Fruit fly (Drosophila melanogaster) whole organism, embryonic: ENCODE results near the gene ninaG.

Source experiments
- Abd-B ChIP-seq: fragments of 200-800 bp; sonication (Bioruptor generic); optimal IDR thresholded peaks from 2 replicates; lab custom pipeline; 2018; ENCODE audit warnings: missing biosample characterization, mild to moderate bottlenecking, missing genetic modification characterization, moderate library complexity
- Antp ChIP-seq: fragments of 200-800 bp; sonication (Bioruptor generic); optimal IDR thresholded peaks from 3 replicates; lab custom pipeline; 2016; ENCODE audit warnings: missing biosample characterization, missing genetic modification characterization
- CG1024 ChIP-seq: fragments of 200-800 bp; sonication (Bioruptor generic); IDR thresholded peaks from 2 replicates; pipeline ENCODE4 v1.3.6; 2022; ENCODE audit warnings: missing biosample characterization, missing genetic modification characterization
- CG11085 ChIP-seq: fragments of 200-800 bp; sonication (Bioruptor generic); IDR thresholded peaks from 2 replicates; pipeline ENCODE4 v1.3.6; 2022; ENCODE audit warnings: missing biosample characterization, missing genetic modification characterization
- CG11456 ChIP-seq: fragments of 200-800 bp; sonication (Bioruptor generic); IDR thresholded peaks from 3 replicates; pipeline ENCODE4 v1.3.6; 2022; ENCODE audit warnings: missing biosample characterization, missing genetic modification characterization
- CG13123 ChIP-seq: fragments of 200-800 bp; sonication (Bioruptor generic); optimal IDR thresholded peaks from 2 replicates; lab custom pipeline; 2016; ENCODE audit warnings: missing biosample characterization, missing genetic modification characterization
- CG13296 ChIP-seq: fragments of 200-800 bp; sonication (Bioruptor generic); optimal IDR thresholded peaks from 3 replicates; lab custom pipeline; 2018; ENCODE audit warnings: missing biosample characterization, mild to moderate bottlenecking, missing genetic modification characterization
- CG16779 ChIP-seq: fragments of 200-800 bp; sonication (Bioruptor generic); IDR thresholded peaks from 2 replicates; pipeline ENCODE4 v1.3.6; 2022; ENCODE audit warnings: missing biosample characterization, missing genetic modification characterization
- CG17186 ChIP-seq: fragments of 200-800 bp; sonication (Bioruptor generic); optimal IDR thresholded peaks from 3 replicates; lab custom pipeline; 2017; ENCODE audit warnings: missing biosample characterization, missing genetic modification reagents, missing genetic modification characterization
- CG17361 ChIP-seq: fragments of 200-800 bp; sonication (Bioruptor generic); IDR thresholded peaks from 3 replicates; pipeline ENCODE4 v1.3.6; 2022; ENCODE audit warnings: missing biosample characterization, missing genetic modification characterization
- CG2202 ChIP-seq: fragments of 200-800 bp; sonication (Bioruptor generic); optimal IDR thresholded peaks from 2 replicates; lab custom pipeline; 2018; ENCODE audit warnings: missing biosample characterization, mild to moderate bottlenecking, missing genetic modification characterization
- CG30403 ChIP-seq: fragments of 200-800 bp; sonication (Bioruptor generic); optimal IDR thresholded peaks from 3 replicates; lab custom pipeline; 2016; ENCODE audit warnings: missing biosample characterization, missing genetic modification characterization
- CG31365 ChIP-seq: fragments of 200-800 bp; sonication (Bioruptor generic); optimal IDR thresholded peaks from 2 replicates; lab custom pipeline; 2018; ENCODE audit warnings: missing biosample characterization, mild to moderate bottlenecking, missing genetic modification characterization
- CG32767 ChIP-seq: fragments of 200-800 bp; sonication (Bioruptor generic); IDR thresholded peaks from 2 replicates; pipeline ENCODE4 v1.3.6; 2022; ENCODE audit warnings: missing biosample characterization, missing genetic modification characterization
- CG6175 ChIP-seq: fragments of 200-800 bp; sonication (Bioruptor generic); IDR thresholded peaks from 3 replicates; pipeline ENCODE4 v1.3.6; 2022; ENCODE audit warnings: missing biosample characterization, missing genetic modification characterization
- CG6813 ChIP-seq: fragments of 200-800 bp; sonication (Bioruptor generic); optimal IDR thresholded peaks from 2 replicates; lab custom pipeline; 2017; ENCODE audit warnings: missing biosample characterization, missing genetic modification characterization, mild to moderate bottlenecking, moderate library complexity, missing genetic modification reagents
- CG6854 ChIP-seq: fragments of 200-800 bp; sonication (Bioruptor generic); optimal IDR thresholded peaks from 3 replicates; lab custom pipeline; 2017; ENCODE audit warnings: missing biosample characterization, mild to moderate bottlenecking, missing genetic modification characterization
- CG8478 ChIP-seq: fragments of >200 bp; optimal IDR thresholded peaks from 2 replicates; lab custom pipeline; 2018
- CG9437 ChIP-seq: fragments of 200-800 bp; sonication (Bioruptor generic); optimal IDR thresholded peaks from 2 replicates; lab custom pipeline; 2018; ENCODE audit warnings: missing biosample characterization, mild to moderate bottlenecking, missing genetic modification characterization
- Gug ChIP-seq: fragments of 200-800 bp; sonication (Bioruptor generic); IDR thresholded peaks from 4 replicates; pipeline ENCODE4 v1.3.6; 2022; ENCODE audit warnings: missing biosample characterization, missing genetic modification characterization
- HLH4C ChIP-seq: fragments of 200-800 bp; sonication (Bioruptor generic); IDR thresholded peaks from 3 replicates; pipeline ENCODE4 v1.3.6; 2022; ENCODE audit warnings: missing biosample characterization, missing genetic modification characterization; ENCODE audit not compliant: partially characterized antibody
- Hand ChIP-seq: fragments of 200-800 bp; sonication (Bioruptor generic); optimal IDR thresholded peaks from 2 replicates; lab custom pipeline; 2017; ENCODE audit warnings: mild to moderate bottlenecking, missing biosample characterization, missing genetic modification reagents, missing genetic modification characterization
- Hr51 ChIP-seq, 2 experiments: fragments of 200-800 bp; sonication (Bioruptor generic); optimal IDR thresholded peaks; 2 replicates in 1 of 2; 3 replicates in 1 of 2; lab custom pipeline; 2016 to 2018; ENCODE audit warnings: missing biosample characterization in 2 of 2, missing genetic modification characterization in 2 of 2, mild to moderate bottlenecking in 1 of 2, moderate library complexity in 1 of 2
- Hr78 ChIP-seq, 2 experiments: fragments of 200-800 bp in 1 of 2; fragments of >200 bp in 1 of 2; sonication (Bioruptor generic) in 1 of 2; optimal IDR thresholded peaks; 2 replicates each; lab custom pipeline; 2017 to 2019; ENCODE audit warnings: missing biosample characterization in 2 of 2, missing genetic modification characterization in 2 of 2, mild to moderate bottlenecking in 1 of 2, moderate library complexity in 1 of 2
- MTF-1 ChIP-seq: fragments of 200-800 bp; sonication (Bioruptor generic); optimal IDR thresholded peaks from 2 replicates; lab custom pipeline; 2018; ENCODE audit warnings: missing biosample characterization, mild to moderate bottlenecking, missing genetic modification characterization, borderline replicate concordance
- Myb ChIP-seq: fragments of 200-800 bp; sonication (Bioruptor generic); optimal IDR thresholded peaks from 2 replicates; lab custom pipeline; 2016; ENCODE audit warnings: missing biosample characterization, missing genetic modification characterization
- Ptx1 ChIP-seq: fragments of 200-800 bp; sonication (Bioruptor generic); IDR thresholded peaks from 2 replicates; pipeline ENCODE4 v1.3.6; 2022; ENCODE audit warnings: missing biosample characterization, missing genetic modification characterization
- Stat92E ChIP-seq, 3 experiments: fragments of >200 bp in 2 of 3; fragments of 200-800 bp in 1 of 3; sonication (Bioruptor generic) in 1 of 3; optimal IDR thresholded peaks; 2 replicates each; lab custom pipeline; 2017 to 2019; ENCODE audit warnings: missing biosample characterization in 3 of 3, missing genetic modification characterization in 3 of 3, mild to moderate bottlenecking in 1 of 3, moderate library complexity in 1 of 3
- al ChIP-seq: fragments of 200-800 bp; sonication (Bioruptor generic); IDR thresholded peaks from 2 replicates; pipeline ENCODE4 v1.3.6; 2022; ENCODE audit warnings: missing biosample characterization, missing genetic modification characterization
- aop ChIP-seq: fragments of 200-800 bp; sonication (Bioruptor generic); IDR thresholded peaks from 2 replicates; pipeline ENCODE4 v1.3.6; 2022; ENCODE audit warnings: missing biosample characterization, missing genetic modification characterization
- ap ChIP-seq: fragments of 200-800 bp; sonication (Bioruptor generic); IDR thresholded peaks from 2 replicates; pipeline ENCODE4 v1.3.6; 2022; ENCODE audit warnings: missing biosample characterization, missing genetic modification characterization
- cg ChIP-seq: fragments of 200-800 bp; sonication (Bioruptor generic); optimal IDR thresholded peaks from 3 replicates; lab custom pipeline; 2019; ENCODE audit warnings: missing biosample characterization, mild to moderate bottlenecking, missing genetic modification characterization, moderate library complexity
- crol ChIP-seq: fragments of 200-800 bp; sonication (Bioruptor generic); IDR thresholded peaks from 2 replicates; pipeline ENCODE4 v1.3.6; 2022; ENCODE audit warnings: missing biosample characterization, missing genetic modification characterization
- eyg ChIP-seq: fragments of 200-800 bp; sonication (Bioruptor generic); optimal IDR thresholded peaks from 3 replicates; lab custom pipeline; 2016; ENCODE audit warnings: missing biosample characterization, missing genetic modification characterization
- grau ChIP-seq: fragments of 200-800 bp; optimal IDR thresholded peaks from 3 replicates; lab custom pipeline; 2019; ENCODE audit warnings: missing biosample characterization, mild to moderate bottlenecking, missing genetic modification characterization, moderate library complexity
- kah ChIP-seq: fragments of 200-800 bp; sonication (Bioruptor generic); optimal IDR thresholded peaks from 2 replicates; lab custom pipeline; 2018; ENCODE audit warnings: missing biosample characterization, mild to moderate bottlenecking, missing genetic modification characterization
- luna ChIP-seq: fragments of 200-800 bp; sonication (Bioruptor generic); optimal IDR thresholded peaks from 2 replicates; lab custom pipeline; 2016; ENCODE audit warnings: missing biosample characterization, missing genetic modification characterization
- maf-S ChIP-seq: fragments of 200-800 bp; sonication (Bioruptor generic); optimal IDR thresholded peaks from 2 replicates; lab custom pipeline; 2016; ENCODE audit warnings: missing biosample characterization, missing genetic modification characterization
- mam ChIP-seq: fragments of 200-800 bp; sonication (Bioruptor generic); optimal IDR thresholded peaks from 3 replicates; lab custom pipeline; 2016; ENCODE audit warnings: missing biosample characterization, missing genetic modification characterization
- nerfin-2 ChIP-seq: fragments of 200-800 bp; sonication (Bioruptor generic); IDR thresholded peaks from 2 replicates; pipeline ENCODE4 v1.3.6; 2022; ENCODE audit warnings: missing biosample characterization, missing genetic modification characterization; ENCODE audit not compliant: partially characterized antibody
- org-1 ChIP-seq: fragments of 200-800 bp; sonication (Bioruptor generic); optimal IDR thresholded peaks from 2 replicates; lab custom pipeline; 2017; ENCODE audit warnings: missing biosample characterization, missing genetic modification characterization
- pb ChIP-seq: fragments of 200-800 bp; sonication (Bioruptor generic); optimal IDR thresholded peaks from 3 replicates; lab custom pipeline; 2016; ENCODE audit warnings: missing biosample characterization, missing genetic modification characterization
- ranshi ChIP-seq: fragments of 200-800 bp; sonication (Bioruptor generic); IDR thresholded peaks from 2 replicates; pipeline ENCODE4 v1.3.6; 2022; ENCODE audit warnings: missing biosample characterization, missing genetic modification characterization
- repo ChIP-seq: fragments of 200-800 bp; sonication (Bioruptor generic); optimal IDR thresholded peaks from 2 replicates; lab custom pipeline; 2016; ENCODE audit warnings: missing biosample characterization, missing genetic modification characterization
- row ChIP-seq: fragments of 200-800 bp; sonication (Bioruptor generic); IDR thresholded peaks from 3 replicates; pipeline ENCODE4 v1.3.6; 2022; ENCODE audit warnings: missing biosample characterization, missing genetic modification characterization
- sima ChIP-seq: fragments of 200-800 bp; sonication (Bioruptor generic); optimal IDR thresholded peaks from 2 replicates; lab custom pipeline; 2016; ENCODE audit warnings: missing biosample characterization, missing genetic modification characterization
- tgo ChIP-seq: fragments of 200-800 bp; sonication (Bioruptor generic); IDR thresholded peaks from 3 replicates; pipeline ENCODE4 v1.3.6; 2022; ENCODE audit warnings: missing biosample characterization, missing genetic modification characterization
- tin ChIP-seq: fragments of 200-800 bp; sonication (Bioruptor generic); optimal IDR thresholded peaks from 3 replicates; lab custom pipeline; 2016; ENCODE audit warnings: missing biosample characterization, missing genetic modification characterization
- ttk ChIP-seq: fragments of 200-800 bp; sonication (Bioruptor generic); IDR thresholded peaks from 2 replicates; pipeline ENCODE4 v2.1.2; 2022; ENCODE audit warnings: missing biosample characterization, missing genetic modification characterization
- usp ChIP-seq: fragments of >200 bp; optimal IDR thresholded peaks from 2 replicates; lab custom pipeline; 2017; ENCODE audit warnings: missing biosample characterization, missing genetic modification characterization
- zfh1 ChIP-seq: fragments of 200-800 bp; sonication (Bioruptor generic); IDR thresholded peaks from 3 replicates; pipeline ENCODE4 v1.3.6; 2022; ENCODE audit warnings: missing biosample characterization, missing genetic modification characterization

Gene ninaG

DNA sequence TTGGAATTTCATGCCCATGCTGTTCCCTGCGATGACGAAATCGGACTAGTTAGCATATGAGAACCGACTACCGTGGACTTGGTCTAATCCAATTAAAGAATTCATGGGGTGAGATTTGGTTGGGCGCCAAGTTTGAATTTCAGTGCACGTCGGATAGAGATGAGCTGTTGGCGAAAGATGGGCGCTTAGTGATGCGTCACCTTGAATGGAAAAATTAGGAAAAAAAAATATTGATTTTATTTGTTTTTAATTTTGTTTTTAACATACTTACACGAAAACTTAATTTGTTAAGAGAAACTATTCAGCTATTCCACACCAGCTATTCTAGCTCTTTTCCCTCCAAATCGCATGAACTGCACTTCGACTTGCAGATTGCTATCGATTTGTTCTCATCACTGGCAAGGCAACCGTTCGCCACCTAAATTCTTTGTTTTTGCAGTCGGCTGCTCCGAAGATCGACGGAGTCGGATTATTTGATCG lies at the start of gene ninaG, which contains the start of gene Sptz (continued):
- TF ChIP-seq Hand: peak; percentile 59
- peak; percentile 83 for TF ChIP-seq eyg
- peak; percentile 98 for TF ChIP-seq row
- peak; percentile 72 for TF ChIP-seq MTF-1 (GFP tag; lab: Kevin White, UChicago)
- peak; percentile 93 for TF ChIP-seq ap (GFP tag; lab: Robert Waterston, UW)
- TF ChIP-seq CG32767 (GFP tag; lab: Robert Waterston, UW): peak; percentile 94
- TF ChIP-seq CG1024: peak; percentile 86
- peak; percentile 6 for TF ChIP-seq CG31365 (tag; lab: Kevin White, UChicago)
- TF ChIP-seq usp (GFP tag; lab: Kevin White, UChicago): no peak
- peak; percentile 94 for TF ChIP-seq CG11085
- peak; percentile 70 for TF ChIP-seq CG16779
- TF ChIP-seq CG6175: peak; percentile 89
- peak; percentile 79 for TF ChIP-seq Myb (GFP tag; lab: Kevin White, UChicago)
- peak; percentile 94 for TF ChIP-seq al (GFP tag; lab: Robert Waterston, UW)
- TF ChIP-seq luna (GFP tag; lab: Kevin White, UChicago): peak; percentile 74
- TF ChIP-seq org-1 (GFP tag; lab: Kevin White, UChicago): peak; percentile 78
- peak; percentile 91 for TF ChIP-seq repo (GFP tag; lab: Kevin White, UChicago)
- TF ChIP-seq HLH4C (GFP tag; lab: Robert Waterston, UW): peak; percentile 30; the same call in 1 of the 3 replicates
- TF ChIP-seq CG17186 (GFP tag; lab: Kevin White, UChicago): peak; percentile 91
- TF ChIP-seq CG9437 (GFP tag; lab: Kevin White, UChicago): peak; percentile 73
- TF ChIP-seq Gug (GFP tag; lab: Robert Waterston, UW): peak; percentile 96
- TF ChIP-seq ttk: peak; percentile 95
- no peak for TF ChIP-seq Hr78 (GFP tag; optimal IDR thresholded peaks at IDR 0.05; lab: Kevin White, UChicago)
- peak; percentile 91 for TF ChIP-seq CG13123
- peak; percentile 89 for TF ChIP-seq grau (tag; lab: Kevin White, UChicago)
- TF ChIP-seq nerfin-2 (GFP tag; lab: Robert Waterston, UW): no peak
- TF ChIP-seq pb (GFP tag; lab: Kevin White, UChicago): peak; percentile 78
- TF ChIP-seq maf-S (GFP tag; lab: Kevin White, UChicago): peak; percentile 92
- TF ChIP-seq sima (GFP tag; lab: Kevin White, UChicago): peak; percentile 79
- peak; percentile 80 for TF ChIP-seq CG2202
- peak; percentile 70 for TF ChIP-seq CG13296 (GFP tag; lab: Kevin White, UChicago)
- peak; percentile 95 for TF ChIP-seq CG11456
- TF ChIP-seq CG6813 (GFP tag; lab: Kevin White, UChicago): peak; percentile 69
- peak; percentile 88 to 94 for TF ChIP-seq Hr51 (GFP tag; optimal IDR thresholded peaks at IDR 0.05; lab: Kevin White, UChicago)
- TF ChIP-seq Abd-B (GFP tag; lab: Kevin White, UChicago): peak; percentile 94
- peak; percentile 98 for TF ChIP-seq CG30403 (GFP tag; lab: Kevin White, UChicago)
- peak; percentile 98 for TF ChIP-seq Ptx1 (GFP tag; lab: Robert Waterston, UW)
- TF ChIP-seq Stat92E (GFP tag; optimal IDR thresholded peaks at IDR 0.05; lab: Kevin White, UChicago): no peak
- peak; percentile 95 for TF ChIP-seq Antp (GFP tag; lab: Kevin White, UChicago)
- peak; percentile 78; the same call in 1 of the 2 replicates for TF ChIP-seq aop (GFP tag; lab: Robert Waterston, UW)
- peak; percentile 50; the same call in 1 of the 2 replicates for TF ChIP-seq crol (GFP tag; lab: Robert Waterston, UW)
- TF ChIP-seq zfh1 (GFP tag; lab: Robert Waterston, UW): peak; percentile 97
- peak; percentile 96 for TF ChIP-seq tgo (GFP tag; lab: Robert Waterston, UW)
- peak; percentile 95 for TF ChIP-seq ranshi (GFP tag; lab: Robert Waterston, UW)
- peak; percentile 34 for TF ChIP-seq kah
- peak; percentile 11 for TF ChIP-seq CG6854 (GFP tag; lab: Kevin White, UChicago)
- no peak for TF ChIP-seq cg (GFP tag; lab: Kevin White, UChicago)
- peak; percentile 97 for TF ChIP-seq tin
- peak; percentile 98 for TF ChIP-seq CG17361 (GFP tag; lab: Robert Waterston, UW)
- no peak for TF ChIP-seq CG8478 (lab: Kevin White, UChicago)
- peak; percentile 98 for TF ChIP-seq mam (GFP tag; lab: Kevin White, UChicago)
